Worm (Caenorhabditis elegans) whole organism, late embryonic: ENCODE data around the gene mxl-3.

Experiments
- C08G9.2 ChIP-seq: sonication (generic microtip); optimal IDR thresholded peaks from 2 replicates; lab custom pipeline; 2016; ENCODE audit warnings: mild to moderate bottlenecking, missing genetic modification characterization, moderate library complexity, missing compliant biosample characterization
- K09A11.1 ChIP-seq: sonication (generic microtip); optimal IDR thresholded peaks from 2 replicates; lab custom pipeline; 2017; ENCODE audit warnings: antibody characterized with exemption, mild to moderate bottlenecking, missing genetic modification characterization, missing compliant biosample characterization; ENCODE audit not compliant: insufficient read depth
- npax-4 ChIP-seq: sonication (generic microtip); optimal IDR thresholded peaks from 2 replicates; lab custom pipeline; 2016; ENCODE audit warnings: missing genetic modification characterization, missing compliant biosample characterization
- tbx-2 ChIP-seq: sonication (generic microtip); optimal IDR thresholded peaks from 2 replicates; lab custom pipeline; 2016; ENCODE audit warnings: missing genetic modification characterization, missing compliant biosample characterization

ce11 chrX:13337728-13338127 lies 12.9 kb downstream of the mxl-3 start, which contains the start of gene ptr-24:
- TF ChIP-seq tbx-2: no peak
- no peak for TF ChIP-seq K09A11.1
- no peak for TF ChIP-seq npax-4 (tag; lab: Kevin White, UChicago)
- TF ChIP-seq C08G9.2 (tag; lab: Kevin White, UChicago): no peak
